Fruit fly (Drosophila melanogaster) whole organism, embryonic: ENCODE results near the gene CG15431.

Experiments used
- Bgb ChIP-seq: fragments of 200-800 bp; sonication (Bioruptor generic); IDR thresholded peaks from 2 replicates; pipeline ENCODE4 v1.3.6; 2022; ENCODE audit warnings: missing biosample characterization, missing genetic modification characterization; ENCODE audit not compliant: partially characterized antibody
- CG10462 ChIP-seq: fragments of 200-800 bp; sonication (Bioruptor generic); optimal IDR thresholded peaks from 2 replicates; lab custom pipeline; 2016; ENCODE audit warnings: missing biosample characterization, missing genetic modification characterization
- CG14710 ChIP-seq: fragments of 200-800 bp; sonication (Bioruptor generic); optimal IDR thresholded peaks from 3 replicates; lab custom pipeline; 2019; ENCODE audit warnings: missing biosample characterization, mild to moderate bottlenecking, missing genetic modification characterization, moderate library complexity
- CG15601 ChIP-seq: fragments of 200-800 bp; sonication (Bioruptor generic); optimal IDR thresholded peaks from 3 replicates; lab custom pipeline; 2019; ENCODE audit warnings: missing biosample characterization, mild to moderate bottlenecking, missing genetic modification characterization, moderate library complexity
- CG17186 ChIP-seq: fragments of 200-800 bp; sonication (Bioruptor generic); optimal IDR thresholded peaks from 3 replicates; lab custom pipeline; 2017; ENCODE audit warnings: missing biosample characterization, missing genetic modification reagents, missing genetic modification characterization
- CG17361 ChIP-seq: fragments of 200-800 bp; sonication (Bioruptor generic); IDR thresholded peaks from 3 replicates; pipeline ENCODE4 v1.3.6; 2022; ENCODE audit warnings: missing biosample characterization, missing genetic modification characterization
- CG2116 ChIP-seq: fragments of 200-800 bp; sonication (Bioruptor generic); optimal IDR thresholded peaks from 3 replicates; lab custom pipeline; 2018; ENCODE audit warnings: missing biosample characterization, mild to moderate bottlenecking, missing genetic modification characterization
- CG2120 ChIP-seq: fragments of 200-800 bp; sonication (Bioruptor generic); optimal IDR thresholded peaks from 3 replicates; lab custom pipeline; 2016; ENCODE audit warnings: missing biosample characterization, missing genetic modification characterization
- CG2712 ChIP-seq: fragments of 200-800 bp; optimal IDR thresholded peaks from 3 replicates; lab custom pipeline; 2019; ENCODE audit warnings: missing biosample characterization, mild to moderate bottlenecking, missing genetic modification characterization, moderate library complexity
- CG4617 ChIP-seq: fragments of 200-800 bp; sonication (Bioruptor generic); optimal IDR thresholded peaks from 3 replicates; lab custom pipeline; 2016; ENCODE audit warnings: missing biosample characterization, missing genetic modification characterization, borderline replicate concordance
- CG6791 ChIP-seq: fragments of 200-800 bp; sonication (Bioruptor generic); IDR thresholded peaks from 3 replicates; pipeline ENCODE4 v1.3.6; 2022; ENCODE audit warnings: missing biosample characterization, missing genetic modification characterization; ENCODE audit not compliant: partially characterized antibody
- CG7928 ChIP-seq: fragments of 200-800 bp; sonication (Bioruptor generic); optimal IDR thresholded peaks from 2 replicates; lab custom pipeline; 2017; ENCODE audit warnings: missing biosample characterization, mild to moderate bottlenecking, missing genetic modification characterization
- Chrac-16 ChIP-seq: fragments of 200-800 bp; sonication (Bioruptor generic); optimal IDR thresholded peaks from 3 replicates; lab custom pipeline; 2016; ENCODE audit warnings: missing biosample characterization, missing genetic modification characterization
- Dll ChIP-seq: fragments of 200-800 bp; sonication (Bioruptor generic); IDR thresholded peaks from 4 replicates; pipeline ENCODE4 v1.3.6; 2022; ENCODE audit warnings: missing biosample characterization, missing genetic modification characterization; ENCODE audit not compliant: partially characterized antibody
- Dp ChIP-seq: fragments of 200-800 bp; sonication (Bioruptor generic); optimal IDR thresholded peaks from 2 replicates; lab custom pipeline; 2018; ENCODE audit warnings: missing biosample characterization, mild to moderate bottlenecking, missing genetic modification characterization, moderate library complexity
- E2f2 ChIP-seq: fragments of 200-800 bp; sonication (Bioruptor generic); IDR thresholded peaks from 2 replicates; pipeline ENCODE4 v1.3.6; 2022; ENCODE audit warnings: missing biosample characterization, missing genetic modification characterization
- HLH4C ChIP-seq: fragments of 200-800 bp; sonication (Bioruptor generic); IDR thresholded peaks from 3 replicates; pipeline ENCODE4 v1.3.6; 2022; ENCODE audit warnings: missing biosample characterization, missing genetic modification characterization; ENCODE audit not compliant: partially characterized antibody
- Med ChIP-seq: fragments of 200-800 bp; sonication (Bioruptor generic); peaks from one replicate; lab custom pipeline; 2016; ENCODE audit warnings: missing biosample characterization, missing genetic modification characterization, mild to moderate bottlenecking, inconsistent platforms, moderate library complexity
- Mrtf ChIP-seq: fragments of 200-800 bp; sonication (Bioruptor generic); IDR thresholded peaks from 3 replicates; pipeline ENCODE4 v1.3.6; 2022; ENCODE audit warnings: missing biosample characterization, missing genetic modification characterization
- Myb ChIP-seq: fragments of 200-800 bp; sonication (Bioruptor generic); optimal IDR thresholded peaks from 2 replicates; lab custom pipeline; 2016; ENCODE audit warnings: missing biosample characterization, missing genetic modification characterization
- Opbp ChIP-seq: fragments of 200-800 bp; sonication (Bioruptor generic); IDR thresholded peaks from 3 replicates; pipeline ENCODE4 v1.3.6; 2022; ENCODE audit warnings: missing biosample characterization, missing genetic modification characterization; ENCODE audit not compliant: partially characterized antibody
- Sin3A ChIP-seq: fragments of >200 bp; optimal IDR thresholded peaks from 2 replicates; lab custom pipeline; 2018
- Sry-δ ChIP-seq: fragments of 200-800 bp; sonication (Bioruptor generic); optimal IDR thresholded peaks from 2 replicates; lab custom pipeline; 2016; ENCODE audit warnings: missing biosample characterization, missing genetic modification characterization
- Stat92E ChIP-seq, 3 experiments: fragments of >200 bp in 2 of 3; fragments of 200-800 bp in 1 of 3; sonication (Bioruptor generic) in 1 of 3; optimal IDR thresholded peaks; 2 replicates each; lab custom pipeline; 2017 to 2019; ENCODE audit warnings: missing biosample characterization in 3 of 3, missing genetic modification characterization in 3 of 3, mild to moderate bottlenecking in 1 of 3, moderate library complexity in 1 of 3
- Xrp1 ChIP-seq: fragments of 200-800 bp; sonication (Bioruptor generic); IDR thresholded peaks from 2 replicates; pipeline ENCODE4 v1.3.6; 2022; ENCODE audit warnings: missing biosample characterization, missing genetic modification characterization
- amos ChIP-seq: fragments of 200-800 bp; sonication (Bioruptor generic); IDR thresholded peaks from 2 replicates; pipeline ENCODE4 v1.3.6; 2022; ENCODE audit warnings: missing biosample characterization, missing genetic modification characterization; ENCODE audit not compliant: partially characterized antibody
- bbx ChIP-seq: fragments of 200-800 bp; sonication (Bioruptor generic); IDR thresholded peaks from 2 replicates; pipeline ENCODE4 v1.3.6; 2022; ENCODE audit warnings: missing biosample characterization, missing genetic modification characterization; ENCODE audit not compliant: partially characterized antibody
- bsh ChIP-seq, 2 experiments: fragments of 200-800 bp; sonication (Bioruptor generic); optimal IDR thresholded peaks; 2 replicates each; lab custom pipeline; 2017 to 2018; ENCODE audit warnings: mild to moderate bottlenecking in 2 of 2, missing biosample characterization in 2 of 2, missing genetic modification characterization in 2 of 2, moderate library complexity in 1 of 2
- chinmo ChIP-seq: fragments of 200-800 bp; sonication (Bioruptor generic); IDR thresholded peaks from 4 replicates; pipeline ENCODE4 v1.3.6; 2022; ENCODE audit warnings: missing biosample characterization, missing genetic modification characterization; ENCODE audit not compliant: partially characterized antibody
- hbn ChIP-seq: fragments of 200-800 bp; sonication (Bioruptor generic); IDR thresholded peaks from 2 replicates; pipeline ENCODE4 v1.3.6; 2022; ENCODE audit warnings: missing biosample characterization, missing genetic modification characterization; ENCODE audit not compliant: partially characterized antibody
- her ChIP-seq: fragments of 200-800 bp; sonication (Bioruptor generic); optimal IDR thresholded peaks from 2 replicates; lab custom pipeline; 2016; ENCODE audit warnings: missing biosample characterization, missing genetic modification characterization
- insv ChIP-seq, 2 experiments: fragments of 200-800 bp; sonication (Bioruptor generic); optimal IDR thresholded peaks; 3 replicates each; lab custom pipeline; 2016 to 2018; ENCODE audit warnings: missing biosample characterization in 2 of 2, missing genetic modification characterization in 2 of 2
- knrl ChIP-seq: fragments of 200-800 bp; sonication (Bioruptor generic); IDR thresholded peaks from 3 replicates; pipeline ENCODE4 v1.3.6; 2022; ENCODE audit warnings: missing biosample characterization, missing genetic modification characterization; ENCODE audit not compliant: partially characterized antibody
- lmd ChIP-seq: fragments of 200-800 bp; sonication (Bioruptor generic); IDR thresholded peaks from 2 replicates; pipeline ENCODE4 v1.3.6; 2022; ENCODE audit warnings: missing biosample characterization, missing genetic modification characterization
- mld ChIP-seq: fragments of 200-800 bp; sonication (Bioruptor generic); IDR thresholded peaks from 3 replicates; pipeline ENCODE4 v1.3.6; 2022; ENCODE audit warnings: missing biosample characterization, missing genetic modification characterization; ENCODE audit not compliant: partially characterized antibody
- pan ChIP-seq, 4 experiments: fragments of >200 bp in 3 of 4; fragments of 200-800 bp in 1 of 4; sonication (Bioruptor generic) in 1 of 4; optimal IDR thresholded peaks in 3 of 4; IDR thresholded peaks in 1 of 4; 2 replicates each; pipeline versions ENCODE4 v1.3.6 to Lab custom; 2017 to 2022; ENCODE audit warnings: missing biosample characterization in 2 of 4, missing genetic modification characterization in 2 of 4, mixed read lengths in 1 of 4
- pzg ChIP-seq: fragments of 200-800 bp; sonication (Bioruptor generic); optimal IDR thresholded peaks from 3 replicates; lab custom pipeline; 2018; ENCODE audit warnings: missing biosample characterization, mild to moderate bottlenecking, missing genetic modification characterization, moderate library complexity
- ranshi ChIP-seq: fragments of 200-800 bp; sonication (Bioruptor generic); IDR thresholded peaks from 2 replicates; pipeline ENCODE4 v1.3.6; 2022; ENCODE audit warnings: missing biosample characterization, missing genetic modification characterization
- sens ChIP-seq: fragments of 200-800 bp; sonication (Bioruptor generic); peaks from one replicate; lab custom pipeline; 2016; ENCODE audit warnings: missing biosample characterization, missing genetic modification characterization
- sna ChIP-seq: fragments of 200-800 bp; sonication (Bioruptor generic); IDR thresholded peaks from 2 replicates; pipeline ENCODE4 v1.3.6; 2022; ENCODE audit warnings: missing biosample characterization, missing genetic modification characterization; ENCODE audit not compliant: partially characterized antibody
- tna ChIP-seq: fragments of 200-800 bp; sonication (Bioruptor generic); IDR thresholded peaks from 2 replicates; pipeline ENCODE4 v1.3.6; 2022; ENCODE audit warnings: missing biosample characterization, missing genetic modification characterization; ENCODE audit not compliant: partially characterized antibody
- trem ChIP-seq: fragments of 200-800 bp; optimal IDR thresholded peaks from 3 replicates; lab custom pipeline; 2019; ENCODE audit warnings: missing biosample characterization, mild to moderate bottlenecking, missing genetic modification characterization, moderate library complexity
- wek ChIP-seq: fragments of 200-800 bp; sonication (Bioruptor generic); optimal IDR thresholded peaks from 3 replicates; lab custom pipeline; 2018; ENCODE audit warnings: missing biosample characterization, mild to moderate bottlenecking, missing genetic modification characterization, moderate library complexity
- zen2 ChIP-seq: fragments of 200-800 bp; sonication (Bioruptor generic); IDR thresholded peaks from 3 replicates; pipeline ENCODE4 v1.3.6; 2022; ENCODE audit warnings: missing biosample characterization, missing genetic modification characterization; ENCODE audit not compliant: partially characterized antibody

The CG15431 gene

dm6 chr2L:4385387-4386279 lies 55.4 kb downstream of the CG15431 start, which contains the start of gene Vps53 (continued):
- TF ChIP-seq Bgb (peak; percentile 20; the same call in 1 of the 2 replicates), CG14710 (tag; lab: Kevin White, UChicago) (peak; percentile 11), CG15601 (tag; lab: Kevin White, UChicago) (no peak), pzg (GFP tag; lab: Kevin White, UChicago) (peak; percentile 56), CG2116 (peak; percentile 30), bbx (GFP tag; lab: Robert Waterston, UW) (peak; percentile 47), Med (GFP tag; lab: Kevin White, UChicago) (peak; percentile 20), sens (GFP tag; lab: Kevin White, UChicago) (peak; percentile 60), chinmo (0 out of 4 replicates have a peak, but pooled peaks have one; percentile 55), CG10462 (GFP tag; lab: Kevin White, UChicago) (no peak), Dll (GFP tag; lab: Robert Waterston, UW) (peak; percentile 58; the same call in 2 of the 4 replicates), CG7928 (GFP tag; lab: Kevin White, UChicago) (peak; percentile 88), Stat92E (GFP tag; optimal IDR thresholded peaks at IDR 0.05; lab: Kevin White, UChicago) (peak in 1 of 3 experiments; percentile 26), mld (GFP tag; lab: Robert Waterston, UW) (no peak)
- TF ChIP-seq, all 482 proteins: peak for 32

- TF ChIP-seq CG14710 (tag; lab: Kevin White, UChicago) (peak; percentile 33), Mrtf (GFP tag; lab: Robert Waterston, UW) (no peak), Sin3A (peak; percentile 4), CG2120 (GFP tag; lab: Kevin White, UChicago) (no peak), CG2116 (peak; percentile 92), Chrac-16 (GFP tag; lab: Kevin White, UChicago) (no peak), CG17361 (GFP tag; lab: Robert Waterston, UW) (no peak), Myb (GFP tag; lab: Kevin White, UChicago) (peak; percentile 97), CG6791 (GFP tag; lab: Robert Waterston, UW) (peak; percentile 70), her (GFP tag; lab: Kevin White, UChicago) (no peak), trem (tag; lab: Kevin White, UChicago) (peak; percentile 38), pan (optimal IDR thresholded peaks at IDR 0.05; lab: Kevin White, UChicago) (no peak), pan (GFP tag; optimal IDR thresholded peaks at IDR 0.05 in 1 of 2, IDR thresholded peaks at IDR 0.05 in 1 of 2) (no peak), lmd (GFP tag; lab: Robert Waterston, UW) (no peak), Sry-δ (GFP tag; lab: Kevin White, UChicago) (peak; percentile 42), ranshi (GFP tag; lab: Robert Waterston, UW) (no peak), E2f2 (peak; percentile 24; the same call in 1 of the 2 replicates), tna (GFP tag; lab: Robert Waterston, UW) (peak; percentile 73; the same call in 1 of the 2 replicates), knrl (GFP tag; lab: Robert Waterston, UW) (peak; percentile 50; the same call in 2 of the 3 replicates), CG17186 (GFP tag; lab: Kevin White, UChicago) (peak; percentile 88), Xrp1 (GFP tag; lab: Robert Waterston, UW) (no peak), CG2712 (tag; lab: Kevin White, UChicago) (peak; percentile 10), CG4617 (GFP tag; lab: Kevin White, UChicago) (peak; percentile 50), zen2 (GFP tag; lab: Robert Waterston, UW) (peak; percentile 67; the same call in 2 of the 3 replicates), Opbp (GFP tag; lab: Robert Waterston, UW) (peak; percentile 79; the same call in 2 of the 3 replicates), sna (GFP tag; lab: Robert Waterston, UW) (peak; percentile 58), insv (GFP tag; optimal IDR thresholded peaks at IDR 0.05; lab: Kevin White, UChicago) (no peak), HLH4C (GFP tag; lab: Robert Waterston, UW) (peak; percentile 89), hbn (GFP tag; lab: Robert Waterston, UW) (peak; percentile 63), bsh (GFP tag; optimal IDR thresholded peaks at IDR 0.05; lab: Kevin White, UChicago) (no peak), amos (peak; percentile 56; the same call in 1 of the 2 replicates), wek (GFP tag; lab: Kevin White, UChicago) (peak; percentile 12), Dp (GFP tag; lab: Kevin White, UChicago) (peak; percentile 24)
Observed at dm6 chr2L:4382522-4382921, 58.6 kb downstream of the CG15431 start, which contains the start of gene CG17612. Gene CG17612, minus strand, starts transcription at chr2L:4382735.
